Fruit fly (Drosophila melanogaster) whole organism, prepupa: ENCODE measurements around the gene CG17752.

ENCODE experiments used
- CG10631 ChIP-seq: fragments of 200-800 bp; sonication (Bioruptor generic); optimal IDR thresholded peaks from 2 replicates; lab custom pipeline; 2016; ENCODE audit warnings: missing biosample characterization, missing genetic modification characterization
- CG11902 ChIP-seq: fragments of 200-800 bp; sonication (Bioruptor generic); optimal IDR thresholded peaks from 3 replicates; lab custom pipeline; 2016; ENCODE audit warnings: missing biosample characterization, missing genetic modification characterization
- CG8119 ChIP-seq: fragments of 200-800 bp; sonication (Bioruptor generic); IDR thresholded peaks from 3 replicates; pipeline ENCODE4 v1.3.6; 2022; ENCODE audit warnings: missing biosample characterization, missing genetic modification characterization
- CG9139 ChIP-seq: fragments of 200-800 bp; sonication (Bioruptor generic); optimal IDR thresholded peaks from 3 replicates; lab custom pipeline; 2017; ENCODE audit warnings: missing biosample characterization, mild to moderate bottlenecking, missing genetic modification characterization
- Ets96B ChIP-seq: fragments of 200-800 bp; optimal IDR thresholded peaks from 2 replicates; lab custom pipeline; 2019; ENCODE audit warnings: missing biosample characterization, mild to moderate bottlenecking, missing genetic modification characterization, moderate library complexity
- Gug ChIP-seq: fragments of 200-800 bp; sonication (Bioruptor generic); IDR thresholded peaks from 2 replicates; pipeline ENCODE4 v1.3.6; 2022; ENCODE audit warnings: missing biosample characterization, missing genetic modification characterization
- Met ChIP-seq: fragments of 200-800 bp; sonication (Bioruptor generic); optimal IDR thresholded peaks from 3 replicates; lab custom pipeline; 2016; ENCODE audit warnings: missing biosample characterization, missing genetic modification characterization
- pdm3 ChIP-seq: fragments of 200-800 bp; sonication (Bioruptor generic); optimal IDR thresholded peaks from 3 replicates; lab custom pipeline; 2016; ENCODE audit warnings: missing biosample characterization, missing genetic modification characterization
- salr ChIP-seq, 2 experiments: fragments of 200-800 bp; sonication (Bioruptor generic); optimal IDR thresholded peaks; 3 replicates each; lab custom pipeline; 2016 to 2018; ENCODE audit warnings: missing biosample characterization in 2 of 2, missing genetic modification characterization in 2 of 2, mild to moderate bottlenecking in 1 of 2

DNA sequence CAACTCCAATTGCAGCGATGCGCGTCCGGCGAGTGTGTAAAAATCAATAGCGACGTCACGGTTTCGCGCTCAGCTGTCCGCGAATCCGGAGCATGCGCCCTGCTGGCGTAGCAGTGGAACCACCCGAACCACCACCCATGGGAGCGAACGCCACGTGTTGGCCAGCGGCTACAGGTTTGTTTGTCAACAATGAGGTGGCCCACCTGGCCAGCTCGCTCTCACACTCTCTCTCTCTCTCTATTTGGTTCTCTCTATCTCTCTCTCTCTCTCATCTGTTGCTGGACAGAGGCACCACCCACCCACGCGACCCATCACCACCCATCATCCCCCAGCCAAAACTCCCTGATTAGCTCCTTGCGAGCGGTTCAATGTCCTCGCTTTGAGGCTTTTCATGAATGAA lies 46.4 kb downstream of the CG17752 start:
- TF ChIP-seq CG10631 (GFP tag; lab: Kevin White, UChicago) (no peak), CG8119 (GFP tag; lab: Robert Waterston, UW) (no peak), salr (GFP tag; optimal IDR thresholded peaks at IDR 0.05; lab: Kevin White, UChicago) (no peak), pdm3 (GFP tag; lab: Kevin White, UChicago) (no peak), Met (GFP tag; lab: Kevin White, UChicago) (no peak), CG11902 (GFP tag; lab: Kevin White, UChicago) (no peak), CG9139 (GFP tag; lab: Kevin White, UChicago) (no peak), Ets96B (tag; lab: Kevin White, UChicago) (no peak), Gug (GFP tag; lab: Robert Waterston, UW) (no peak)
